Worm (Caenorhabditis elegans) whole organism, L2 larva: ENCODE measurements around the gene K01G5.10.

Experiments
- F13H6.1 ChIP-seq: sonication (generic microtip); optimal IDR thresholded peaks from 2 replicates; lab custom pipeline; 2016; ENCODE audit warnings: missing genetic modification characterization, missing compliant biosample characterization
- aly-2 ChIP-seq: fragments of 150-350 bp; optimal IDR thresholded peaks from 2 replicates; lab custom pipeline; 2014; ENCODE audit warnings: missing biosample characterization, missing genetic modification characterization
- ama-1 ChIP-seq: fragments of 150-350 bp; optimal IDR thresholded peaks from 2 replicates; lab custom pipeline; 2018; ENCODE audit warnings: inconsistent platforms
- ceh-82 ChIP-seq: fragments of 150-350 bp; optimal IDR thresholded peaks from 2 replicates; lab custom pipeline; 2014; ENCODE audit warnings: missing biosample characterization, missing genetic modification characterization
- crh-2 ChIP-seq: sonication (generic microtip); optimal IDR thresholded peaks from 2 replicates; lab custom pipeline; 2017; ENCODE audit warnings: missing biosample characterization, missing genetic modification characterization
- elt-3 ChIP-seq: sonication (generic microtip); optimal IDR thresholded peaks from 2 replicates; lab custom pipeline; 2017; ENCODE audit warnings: missing biosample characterization, missing genetic modification characterization
- nhr-11 ChIP-seq: fragments of 150-350 bp; optimal IDR thresholded peaks from 2 replicates; lab custom pipeline; 2014; ENCODE audit warnings: missing biosample characterization, missing genetic modification characterization
- nhr-23 ChIP-seq: fragments of 150-350 bp; optimal IDR thresholded peaks from 2 replicates; lab custom pipeline; 2014; ENCODE audit warnings: missing biosample characterization, missing genetic modification reagents, missing genetic modification characterization
- nhr-237 ChIP-seq: fragments of 150-350 bp; optimal IDR thresholded peaks from 2 replicates; lab custom pipeline; 2014; ENCODE audit warnings: missing biosample characterization, missing genetic modification characterization
- unc-55 ChIP-seq: fragments of 150-350 bp; sonication (generic microtip); optimal IDR thresholded peaks from 3 replicates; lab custom pipeline; 2014; ENCODE audit warnings: missing biosample characterization, missing genetic modification reagents, missing genetic modification characterization
- ztf-11 ChIP-seq: sonication (generic microtip); optimal IDR thresholded peaks from 2 replicates; lab custom pipeline; 2017; ENCODE audit warnings: missing biosample characterization, missing genetic modification characterization
- ztf-4 ChIP-seq: fragments of 150-350 bp; optimal IDR thresholded peaks from 2 replicates; lab custom pipeline; 2014; ENCODE audit warnings: missing biosample characterization, missing genetic modification characterization

- TF ChIP-seq ztf-4 (no peak), elt-3 (tag; lab: Kevin White, UChicago) (no peak), nhr-11 (tag; lab: Kevin White, UChicago) (no peak), crh-2 (tag; lab: Kevin White, UChicago) (no peak), ztf-11 (no peak), F13H6.1 (tag; lab: Kevin White, UChicago) (no peak), nhr-23 (tag; lab: Kevin White, UChicago) (no peak), ama-1 (lab: Kevin White, UChicago) (no peak), ceh-82 (tag; lab: Kevin White, UChicago) (no peak), nhr-237 (tag; lab: Kevin White, UChicago) (no peak), unc-55 (GFP tag; lab: Kevin White, UChicago) (no peak), aly-2 (tag; lab: Kevin White, UChicago) (no peak)
These were observed 3.9 kb downstream of the K01G5.10 start for ce11 chrIII:10754379-10754778.
